Worm (Caenorhabditis elegans): ENCODE data around the gene tbx-39.

The tbx-39 gene

ce11 chrIV:15323593-15323992 is at the start of gene tbx-39:
tbx-39 (plus strand) TSS chrIV:15323893.
- TF ChIP-seq ceh-13 (GFP tag; optimal IDR thresholded peaks at IDR 0.05) (no peak), B0310.2 (tag; optimal IDR thresholded peaks at IDR 0.05) (no peak), tbx-11 (GFP tag; IDR thresholded peaks at IDR 0.05) (no peak), hmbx-1 (tag; optimal IDR thresholded peaks at IDR 0.05) (no peak), flt-1 (GFP tag; IDR thresholded peaks at IDR 0.05) (no peak), scrt-1 (GFP tag; IDR thresholded peaks at IDR 0.05) (no peak), tbx-37 (GFP tag; conservative IDR thresholded peaks at IDR 0.05) (no peak), ama-1 (optimal IDR thresholded peaks at IDR 0.05) (no peak), ceh-36 (tag; optimal IDR thresholded peaks at IDR 0.05) (no peak), hmg-4 (GFP tag; optimal IDR thresholded peaks at IDR 0.05) (no peak), tra-4 (tag; optimal IDR thresholded peaks at IDR 0.05) (no peak)

- TF ChIP-seq ceh-13 (GFP tag; optimal IDR thresholded peaks at IDR 0.05), result no peak
- no peak for TF ChIP-seq aly-1 (tag; optimal IDR thresholded peaks at IDR 0.05)
- TF ChIP-seq scrt-1 (GFP tag; IDR thresholded peaks at IDR 0.05), result no peak
Observed at ce11 chrIV:15274063-15274462, 49.6 kb upstream of the tbx-39 start.

ce11 chrIV:15275363-15275854 is 48.3 kb upstream of the tbx-39 start, which contains the start of gene ccg-1:
ccg-1 (minus strand) TSS chrIV:15275804.
- TF ChIP-seq tbx-37 (GFP tag; conservative IDR thresholded peaks at IDR 0.05), result no peak
- no peak for TF ChIP-seq scrt-1 (GFP tag; IDR thresholded peaks at IDR 0.05)
- no peak for TF ChIP-seq flt-1 (GFP tag; IDR thresholded peaks at IDR 0.05)
- no peak for TF ChIP-seq ets-7 (tag; optimal IDR thresholded peaks at IDR 0.05)
- no peak for TF ChIP-seq hmg-4 (GFP tag; optimal IDR thresholded peaks at IDR 0.05)
- no peak for TF ChIP-seq ceh-36 (tag; optimal IDR thresholded peaks at IDR 0.05)
- no peak for TF ChIP-seq hnd-1 (tag; optimal IDR thresholded peaks at IDR 0.05)
- TF ChIP-seq aly-1 (tag; optimal IDR thresholded peaks at IDR 0.05), result no peak
- no peak for TF ChIP-seq tra-4 (tag; optimal IDR thresholded peaks at IDR 0.05)

ce11 chrIV:15280219-15280618 is 43.5 kb upstream of the tbx-39 start:
- TF ChIP-seq ets-7 (tag; optimal IDR thresholded peaks at IDR 0.05) (no peak), scrt-1 (GFP tag; IDR thresholded peaks at IDR 0.05) (no peak), aly-1 (tag; optimal IDR thresholded peaks at IDR 0.05) (no peak), ama-1 (optimal IDR thresholded peaks at IDR 0.05) (no peak), ceh-36 (tag; optimal IDR thresholded peaks at IDR 0.05) (no peak), hmg-4 (GFP tag; optimal IDR thresholded peaks at IDR 0.05) (no peak), tra-4 (tag; optimal IDR thresholded peaks at IDR 0.05) (no peak), tbx-37 (GFP tag; conservative IDR thresholded peaks at IDR 0.05) (no peak), B0310.2 (tag; optimal IDR thresholded peaks at IDR 0.05) (no peak), flt-1 (GFP tag; IDR thresholded peaks at IDR 0.05) (no peak), sea-1 (GFP tag; conservative IDR thresholded peaks at IDR 0.05) (no peak)

- TF ChIP-seq ama-1 (optimal IDR thresholded peaks at IDR 0.05), result no peak
- TF ChIP-seq sea-1 (GFP tag; conservative IDR thresholded peaks at IDR 0.05), result no peak
- TF ChIP-seq hmbx-1 (tag; optimal IDR thresholded peaks at IDR 0.05), result no peak
- no peak for TF ChIP-seq tra-4 (tag; optimal IDR thresholded peaks at IDR 0.05)
- no peak for TF ChIP-seq hmg-4 (GFP tag; optimal IDR thresholded peaks at IDR 0.05)
- no peak for TF ChIP-seq F13C5.2 (tag; optimal IDR thresholded peaks at IDR 0.05)
- TF ChIP-seq aly-1 (tag; optimal IDR thresholded peaks at IDR 0.05), result no peak
- no peak for TF ChIP-seq B0310.2 (tag; optimal IDR thresholded peaks at IDR 0.05)
- no peak for TF ChIP-seq scrt-1 (GFP tag; IDR thresholded peaks at IDR 0.05)
Observed at ce11 chrIV:15283617-15284016, 40.1 kb upstream of the tbx-39 start.

ce11 chrIV:15289508-15289907 is 34.2 kb upstream of the tbx-39 start:
- TF ChIP-seq flt-1 (GFP tag; IDR thresholded peaks at IDR 0.05) (peak; percentile 85), scrt-1 (GFP tag; IDR thresholded peaks at IDR 0.05) (peak; percentile 84), tbx-37 (GFP tag; conservative IDR thresholded peaks at IDR 0.05) (peak; percentile 84), hnd-1 (tag; optimal IDR thresholded peaks at IDR 0.05) (peak; percentile 54), ceh-13 (GFP tag; optimal IDR thresholded peaks at IDR 0.05) (peak; percentile 39), tra-4 (tag; optimal IDR thresholded peaks at IDR 0.05) (no peak), tbx-11 (GFP tag; IDR thresholded peaks at IDR 0.05) (peak; percentile 84), ceh-36 (tag; optimal IDR thresholded peaks at IDR 0.05) (no peak), hmg-4 (GFP tag; optimal IDR thresholded peaks at IDR 0.05) (no peak), ets-7 (tag; optimal IDR thresholded peaks at IDR 0.05) (no peak), ama-1 (optimal IDR thresholded peaks at IDR 0.05) (no peak), sea-1 (GFP tag; conservative IDR thresholded peaks at IDR 0.05) (peak; percentile 78), pes-1 (GFP tag; IDR thresholded peaks at IDR 0.05) (peak; percentile 87), B0310.2 (tag; optimal IDR thresholded peaks at IDR 0.05) (no peak)

- TF ChIP-seq ama-1 (optimal IDR thresholded peaks at IDR 0.05) (no peak), aly-1 (tag; optimal IDR thresholded peaks at IDR 0.05) (no peak), ceh-13 (GFP tag; optimal IDR thresholded peaks at IDR 0.05) (no peak), pes-1 (GFP tag; IDR thresholded peaks at IDR 0.05) (no peak), sea-1 (GFP tag; conservative IDR thresholded peaks at IDR 0.05) (no peak), tra-4 (tag; optimal IDR thresholded peaks at IDR 0.05) (no peak), B0310.2 (tag; optimal IDR thresholded peaks at IDR 0.05) (no peak), ets-7 (tag; optimal IDR thresholded peaks at IDR 0.05) (no peak), hnd-1 (tag; optimal IDR thresholded peaks at IDR 0.05) (no peak), tbx-11 (GFP tag; IDR thresholded peaks at IDR 0.05) (no peak), ceh-36 (tag; optimal IDR thresholded peaks at IDR 0.05) (no peak), flt-1 (GFP tag; IDR thresholded peaks at IDR 0.05) (no peak)
Observed at ce11 chrIV:15291162-15291561, 32.5 kb upstream of the tbx-39 start, which contains the start of gene pqn-90. pqn-90 (minus strand) TSS chrIV:15291262.

- TF ChIP-seq ama-1 (optimal IDR thresholded peaks at IDR 0.05) (no peak), flt-1 (GFP tag; IDR thresholded peaks at IDR 0.05) (no peak), ets-7 (tag; optimal IDR thresholded peaks at IDR 0.05) (no peak), hmg-4 (GFP tag; optimal IDR thresholded peaks at IDR 0.05) (no peak), tra-4 (tag; optimal IDR thresholded peaks at IDR 0.05) (no peak), B0310.2 (tag; optimal IDR thresholded peaks at IDR 0.05) (no peak), hmbx-1 (tag; optimal IDR thresholded peaks at IDR 0.05) (no peak), aly-1 (tag; optimal IDR thresholded peaks at IDR 0.05) (no peak), ceh-13 (GFP tag; optimal IDR thresholded peaks at IDR 0.05) (no peak), tbx-11 (GFP tag; IDR thresholded peaks at IDR 0.05) (no peak), tbx-37 (GFP tag; conservative IDR thresholded peaks at IDR 0.05) (no peak), F13C5.2 (tag; optimal IDR thresholded peaks at IDR 0.05) (no peak), hnd-1 (tag; optimal IDR thresholded peaks at IDR 0.05) (no peak), pes-1 (GFP tag; IDR thresholded peaks at IDR 0.05) (no peak), ceh-36 (tag; optimal IDR thresholded peaks at IDR 0.05) (no peak), sea-1 (GFP tag; conservative IDR thresholded peaks at IDR 0.05) (no peak), scrt-1 (GFP tag; IDR thresholded peaks at IDR 0.05) (no peak)
Observed at ce11 chrIV:15291607-15292006, 32.1 kb upstream of the tbx-39 start, which contains the start of gene pqn-91. pqn-91 (plus strand) TSS chrIV:15291907.
